Worm (Caenorhabditis elegans): ENCODE results near the gene sas-4.

ce11 chrIII:8278801-8279200, 39.6 kb downstream of the sas-4 start, which contains the start of gene mig-10:
- TF ChIP-seq bed-2 (GFP tag; IDR thresholded peaks at IDR 0.05) (no peak), repo-1 (tag; optimal IDR thresholded peaks at IDR 0.05) (no peak), unc-130 (GFP tag; optimal IDR thresholded peaks at IDR 0.05) (no peak), Y53F4B.3 (GFP tag; IDR thresholded peaks at IDR 0.05) (no peak), die-1 (tag; optimal IDR thresholded peaks at IDR 0.05) (no peak)
